Worm (Caenorhabditis elegans): ENCODE measurements around the gene F09E5.12.

F09E5.12 gene

DNA sequence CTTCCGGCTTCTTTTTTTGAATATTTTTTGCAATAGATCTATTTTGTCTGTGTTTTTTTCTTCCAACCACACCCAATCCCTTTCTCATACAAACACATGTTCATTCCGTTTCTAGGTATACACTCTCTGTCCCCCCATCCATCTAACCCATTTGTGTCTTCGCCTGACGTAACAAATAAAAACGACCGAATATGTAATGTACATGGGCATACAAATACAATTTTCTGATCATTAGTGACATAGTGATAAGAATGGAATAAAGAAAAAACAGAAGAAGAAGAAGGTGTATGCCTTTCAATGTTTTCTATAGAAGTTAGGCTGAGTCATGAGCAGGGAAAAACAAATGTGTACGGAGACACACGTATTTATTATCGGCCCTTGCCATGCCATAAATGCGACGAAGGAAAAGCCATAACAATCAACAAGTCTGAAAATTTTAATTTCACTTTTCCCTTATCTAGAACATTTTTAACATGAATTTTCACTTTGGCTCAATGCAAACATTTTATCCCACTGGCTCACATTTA lies 36.7 kb downstream of the F09E5.12 start:
- TF ChIP-seq ceh-13 (GFP tag; optimal IDR thresholded peaks at IDR 0.05) (no peak), hmbx-1 (tag; optimal IDR thresholded peaks at IDR 0.05) (no peak), hnd-1 (tag; optimal IDR thresholded peaks at IDR 0.05) (no peak), flt-1 (GFP tag; IDR thresholded peaks at IDR 0.05) (no peak), tbx-37 (GFP tag; conservative IDR thresholded peaks at IDR 0.05) (no peak), scrt-1 (GFP tag; IDR thresholded peaks at IDR 0.05) (no peak), pes-1 (GFP tag; IDR thresholded peaks at IDR 0.05) (no peak), tbx-11 (GFP tag; IDR thresholded peaks at IDR 0.05) (no peak), hmg-4 (GFP tag; optimal IDR thresholded peaks at IDR 0.05) (no peak), aly-1 (tag; optimal IDR thresholded peaks at IDR 0.05) (no peak)

DNA sequence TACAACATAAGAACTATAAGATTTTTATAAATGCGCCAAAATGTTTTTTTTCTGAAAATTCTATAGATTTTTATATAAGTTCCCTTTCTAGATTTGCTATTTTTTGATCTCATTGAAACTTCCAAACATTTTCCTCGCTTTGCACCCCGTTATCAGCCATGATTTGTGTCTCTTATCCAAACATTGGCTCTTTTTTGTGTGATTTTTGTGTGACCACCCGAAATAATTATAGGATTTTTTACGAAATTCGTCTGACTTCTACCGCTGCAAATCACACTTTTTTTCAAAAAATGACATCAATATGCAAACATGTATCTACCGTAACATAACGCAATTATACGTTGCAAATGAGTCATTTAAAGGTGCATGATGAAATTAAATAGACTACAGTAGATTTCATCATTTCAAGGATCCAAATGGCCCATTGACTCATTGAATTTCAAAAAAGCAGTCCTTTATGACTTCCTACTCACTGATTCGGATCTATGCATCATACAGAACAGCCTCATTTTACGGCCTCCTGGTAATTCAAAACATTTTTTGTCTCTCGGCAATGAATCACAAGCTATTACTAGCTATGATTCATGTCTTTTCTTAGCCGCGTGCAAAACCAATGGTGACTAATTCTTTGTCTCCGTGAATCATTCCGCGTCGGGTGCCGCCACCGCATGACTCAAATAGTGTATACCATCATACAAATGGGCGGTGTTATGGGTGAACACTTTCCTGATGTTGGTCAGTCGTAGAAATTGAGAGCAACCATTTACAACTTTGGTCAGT lies 38.0 kb downstream of the F09E5.12 start:
- no peak for TF ChIP-seq hmg-4 (GFP tag; optimal IDR thresholded peaks at IDR 0.05)
- no peak for TF ChIP-seq aly-1 (tag; optimal IDR thresholded peaks at IDR 0.05)
- TF ChIP-seq tbx-11 (GFP tag; IDR thresholded peaks at IDR 0.05): no peak
- TF ChIP-seq tra-4 (tag; optimal IDR thresholded peaks at IDR 0.05): no peak
- no peak for TF ChIP-seq ceh-13 (GFP tag; optimal IDR thresholded peaks at IDR 0.05)
- TF ChIP-seq hmbx-1 (tag; optimal IDR thresholded peaks at IDR 0.05): no peak
- TF ChIP-seq flt-1 (GFP tag; IDR thresholded peaks at IDR 0.05): no peak
- TF ChIP-seq hnd-1 (tag; optimal IDR thresholded peaks at IDR 0.05): no peak
- TF ChIP-seq tbx-37 (GFP tag; conservative IDR thresholded peaks at IDR 0.05): no peak
- no peak for TF ChIP-seq ama-1 (optimal IDR thresholded peaks at IDR 0.05)
- TF ChIP-seq ceh-36 (tag; optimal IDR thresholded peaks at IDR 0.05): no peak

DNA sequence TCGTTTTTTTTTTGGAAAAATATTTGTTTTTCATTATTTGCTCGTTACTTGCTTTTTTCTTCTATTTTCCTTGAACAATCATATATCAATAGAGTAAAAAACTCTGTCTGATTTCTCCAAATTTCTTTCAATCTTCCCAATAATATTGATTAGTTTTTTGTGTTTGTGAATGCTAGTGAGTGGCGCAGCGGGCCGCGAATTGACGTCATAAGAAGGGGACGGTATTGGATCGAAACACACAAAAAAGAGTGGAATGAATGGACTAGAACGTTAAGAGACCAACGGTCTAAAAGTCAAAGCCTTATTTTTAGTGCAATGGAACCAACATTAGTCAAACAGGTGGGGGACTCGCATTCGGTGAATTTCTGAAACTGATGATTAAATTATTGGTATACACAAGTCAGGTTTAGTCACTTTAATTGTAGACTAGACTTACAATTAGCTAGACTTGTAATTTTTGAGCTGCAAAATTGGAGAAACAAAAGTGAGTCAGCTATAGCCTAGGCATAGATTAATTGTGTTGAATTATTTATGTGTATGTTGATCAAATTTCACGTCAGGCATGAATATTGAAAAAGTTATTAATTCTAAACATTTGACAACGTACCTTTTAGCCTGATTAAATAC lies 38.8 kb downstream of the F09E5.12 start:
- TF ChIP-seq tbx-11 (GFP tag; IDR thresholded peaks at IDR 0.05) (no peak), ceh-13 (GFP tag; optimal IDR thresholded peaks at IDR 0.05) (no peak), ceh-36 (tag; optimal IDR thresholded peaks at IDR 0.05) (no peak), aly-1 (tag; optimal IDR thresholded peaks at IDR 0.05) (no peak), tra-4 (tag; optimal IDR thresholded peaks at IDR 0.05) (no peak), F13C5.2 (tag; optimal IDR thresholded peaks at IDR 0.05) (no peak), B0310.2 (tag; optimal IDR thresholded peaks at IDR 0.05) (no peak), ama-1 (optimal IDR thresholded peaks at IDR 0.05) (no peak), tbx-37 (GFP tag; conservative IDR thresholded peaks at IDR 0.05) (no peak), flt-1 (GFP tag; IDR thresholded peaks at IDR 0.05) (no peak), pes-1 (GFP tag; IDR thresholded peaks at IDR 0.05) (no peak), hmg-4 (GFP tag; optimal IDR thresholded peaks at IDR 0.05) (no peak)

DNA sequence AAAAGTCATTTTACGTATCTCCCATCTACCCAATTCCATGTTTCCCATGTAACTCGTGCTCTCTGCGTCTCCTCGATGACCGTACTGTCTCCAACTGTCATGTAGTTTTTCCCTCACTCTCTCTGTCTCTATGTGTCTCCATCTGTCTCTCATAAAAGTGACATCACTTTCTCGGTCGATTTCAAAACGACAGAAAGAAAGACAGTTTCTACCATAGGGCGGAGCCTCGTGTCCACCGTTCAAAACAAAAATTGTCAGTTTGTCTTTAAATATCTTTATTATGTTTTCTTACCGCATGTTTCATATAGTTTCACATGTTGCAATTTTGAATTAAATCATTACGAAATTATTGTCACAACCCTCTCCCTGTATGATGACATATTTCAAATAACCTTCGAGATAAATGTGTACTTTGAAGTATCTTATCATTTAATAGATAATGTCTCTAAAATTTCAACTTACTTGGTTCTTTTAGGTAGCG lies 40.3 kb downstream of the F09E5.12 start:
- TF ChIP-seq pes-1 (GFP tag; IDR thresholded peaks at IDR 0.05): no peak
- peak; percentile 12 for TF ChIP-seq F13C5.2 (tag; optimal IDR thresholded peaks at IDR 0.05)

DNA sequence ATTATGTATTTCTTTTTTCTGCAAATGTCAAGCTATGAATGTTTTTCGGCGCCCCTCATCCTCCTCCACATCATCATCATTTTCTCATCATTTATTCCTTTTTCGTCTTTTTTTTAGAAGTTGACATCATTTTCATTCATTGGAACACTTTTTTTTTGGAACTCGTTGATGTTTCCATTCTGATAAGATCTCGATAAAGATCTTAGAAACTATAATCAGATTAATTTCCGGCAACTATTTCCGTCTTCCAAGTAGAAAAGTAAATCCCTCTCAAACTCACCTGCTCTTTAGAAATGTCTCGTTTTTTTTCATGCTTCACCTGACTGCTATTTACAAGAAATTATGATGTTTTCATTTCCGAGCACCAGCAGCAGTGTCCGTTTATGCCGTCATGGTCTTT lies 41.6 kb downstream of the F09E5.12 start:
- no peak for TF ChIP-seq scrt-1 (GFP tag; IDR thresholded peaks at IDR 0.05)
- TF ChIP-seq tra-4 (tag; optimal IDR thresholded peaks at IDR 0.05): no peak

ce11 chrII:5326891-5327290 lies 43.6 kb downstream of the F09E5.12 start:
- TF ChIP-seq hnd-1 (tag; optimal IDR thresholded peaks at IDR 0.05) (no peak), flt-1 (GFP tag; IDR thresholded peaks at IDR 0.05) (no peak), pes-1 (GFP tag; IDR thresholded peaks at IDR 0.05) (no peak), ets-7 (tag; optimal IDR thresholded peaks at IDR 0.05) (no peak), aly-1 (tag; optimal IDR thresholded peaks at IDR 0.05) (no peak), ceh-36 (tag; optimal IDR thresholded peaks at IDR 0.05) (no peak), F13C5.2 (tag; optimal IDR thresholded peaks at IDR 0.05) (no peak), sea-1 (GFP tag; conservative IDR thresholded peaks at IDR 0.05) (no peak), hmg-4 (GFP tag; optimal IDR thresholded peaks at IDR 0.05) (no peak)

- TF ChIP-seq scrt-1 (GFP tag; IDR thresholded peaks at IDR 0.05) (no peak), ets-7 (tag; optimal IDR thresholded peaks at IDR 0.05) (no peak), tbx-11 (GFP tag; IDR thresholded peaks at IDR 0.05) (no peak), F13C5.2 (tag; optimal IDR thresholded peaks at IDR 0.05) (no peak), ama-1 (optimal IDR thresholded peaks at IDR 0.05) (no peak), B0310.2 (tag; optimal IDR thresholded peaks at IDR 0.05) (no peak), ceh-13 (GFP tag; optimal IDR thresholded peaks at IDR 0.05) (no peak), hmg-4 (GFP tag; optimal IDR thresholded peaks at IDR 0.05) (no peak), tbx-37 (GFP tag; conservative IDR thresholded peaks at IDR 0.05) (no peak), aly-1 (tag; optimal IDR thresholded peaks at IDR 0.05) (no peak), tra-4 (tag; optimal IDR thresholded peaks at IDR 0.05) (no peak), pes-1 (GFP tag; IDR thresholded peaks at IDR 0.05) (no peak), hmbx-1 (tag; optimal IDR thresholded peaks at IDR 0.05) (no peak), hnd-1 (tag; optimal IDR thresholded peaks at IDR 0.05) (no peak), sea-1 (GFP tag; conservative IDR thresholded peaks at IDR 0.05) (no peak)
Observed at ce11 chrII:5326024-5326627, 44.4 kb downstream of the F09E5.12 start.

Measured in whole organism, early embryonic.